Fruit fly (Drosophila melanogaster): ENCODE results near the gene Pfdn2.
A peak's percentile ranks its signal among the peaks of the same experiment; 100 is the strongest.

Pfdn2 gene

DNA sequence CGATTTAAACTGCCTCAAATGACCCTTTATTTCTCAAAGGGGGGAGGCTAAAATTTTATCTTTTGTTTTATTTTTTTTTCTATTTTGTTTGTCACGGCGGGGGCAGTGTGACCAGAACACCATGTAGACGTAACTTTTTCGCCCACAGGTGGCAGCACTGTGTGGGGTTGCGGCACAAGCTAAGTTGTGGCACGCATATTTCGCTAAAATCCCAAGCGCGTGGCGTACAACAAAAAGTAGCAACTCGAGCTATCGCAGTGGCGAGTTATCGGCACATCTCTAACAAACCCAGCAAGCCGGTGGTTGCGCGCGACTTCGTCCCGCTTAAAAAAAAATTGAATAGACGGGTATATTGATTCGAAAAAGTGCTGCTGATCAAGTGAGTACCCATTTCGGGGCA, 48.9 kb upstream of the Pfdn2 start, which contains the start of the genes Ufd1 and NaPi-III:
TSS of gene Ufd1 (minus strand) at position 129 of the 400 bp plus-strand sequence.
TSS of gene NaPi-III (plus strand) at position 261 of the 400 bp plus-strand sequence.
- TF ChIP-seq brk (GFP tag; optimal IDR thresholded peaks at IDR 0.05), result no peak
- TF ChIP-seq Hr78 (GFP tag; optimal IDR thresholded peaks at IDR 0.05), result no peak
- TF ChIP-seq br (GFP tag; optimal IDR thresholded peaks at IDR 0.05), result no peak
- peak; percentile 29 for TF ChIP-seq rgr (GFP tag; optimal IDR thresholded peaks at IDR 0.05)
- TF ChIP-seq psq (GFP tag; optimal IDR thresholded peaks at IDR 0.05), result no peak
- no peak for TF ChIP-seq sv (GFP tag; optimal IDR thresholded peaks at IDR 0.05)
- no peak for TF ChIP-seq dl (GFP tag; optimal IDR thresholded peaks at IDR 0.05; ENCODE audit: insufficient read depth in 1 of 2, partially characterized antibody in 2 of 2)
- TF ChIP-seq Hr83 (GFP tag; optimal IDR thresholded peaks at IDR 0.05; ENCODE audit: poor library complexity, severe bottlenecking), result peak; percentile 62
- no peak for TF ChIP-seq sage (GFP tag; optimal IDR thresholded peaks at IDR 0.05)
- TF ChIP-seq N (GFP tag; optimal IDR thresholded peaks at IDR 0.05), result no peak
- no peak for TF ChIP-seq usp (GFP tag; optimal IDR thresholded peaks at IDR 0.05)
- TF ChIP-seq Hnf4 (GFP tag; optimal IDR thresholded peaks at IDR 0.05), result no peak
- no peak for TF ChIP-seq Rel (GFP tag; optimal IDR thresholded peaks at IDR 0.05)
- TF ChIP-seq Rel (tag; optimal IDR thresholded peaks at IDR 0.05), result peak; percentile 59
- peak in 1 of 2 experiments; percentile 30 for TF ChIP-seq foxo (GFP tag; optimal IDR thresholded peaks at IDR 0.05)
- TF ChIP-seq CG32264 (GFP tag; optimal IDR thresholded peaks at IDR 0.05), result no peak
- TF ChIP-seq CG9705 (GFP tag; optimal IDR thresholded peaks at IDR 0.05), result no peak
- no peak for TF ChIP-seq Abd-B (GFP tag; optimal IDR thresholded peaks at IDR 0.05)
- no peak for TF ChIP-seq dmrt93B (GFP tag; optimal IDR thresholded peaks at IDR 0.05)
- TF ChIP-seq dsf (GFP tag; optimal IDR thresholded peaks at IDR 0.05; ENCODE audit: borderline replicate concordance), result no peak
- peak; percentile 36 for TF ChIP-seq Sp1 (GFP tag; optimal IDR thresholded peaks at IDR 0.05)
- no peak for TF ChIP-seq Vsx2 (GFP tag; optimal IDR thresholded peaks at IDR 0.05; ENCODE audit: partially characterized antibody)
- peak; percentile 51 for TF ChIP-seq Jra (GFP tag; optimal IDR thresholded peaks at IDR 0.05)
- TF ChIP-seq Myc (optimal IDR thresholded peaks at IDR 0.05), result peak; percentile 74
- TF ChIP-seq Mio (GFP tag; optimal IDR thresholded peaks at IDR 0.05), result no peak
- TF ChIP-seq h (GFP tag; optimal IDR thresholded peaks at IDR 0.05), result peak; percentile 43
- TF ChIP-seq woc (GFP tag; optimal IDR thresholded peaks at IDR 0.05), result no peak
- TF ChIP-seq GATAd (GFP tag; optimal IDR thresholded peaks at IDR 0.05), result no peak
- TF ChIP-seq jim (GFP tag; optimal IDR thresholded peaks at IDR 0.05), result peak; percentile 81
- TF ChIP-seq CrebA (GFP tag; optimal IDR thresholded peaks at IDR 0.05; ENCODE audit: borderline replicate concordance), result no peak
- peak; percentile 21 for TF ChIP-seq HLH106 (tag; optimal IDR thresholded peaks at IDR 0.05)
- TF ChIP-seq ey (GFP tag; optimal IDR thresholded peaks at IDR 0.05), result no peak
- no peak for TF ChIP-seq fru (GFP tag; optimal IDR thresholded peaks at IDR 0.05)
- no peak for TF ChIP-seq lola (GFP tag; optimal IDR thresholded peaks at IDR 0.05)
- TF ChIP-seq OdsH (GFP tag; optimal IDR thresholded peaks at IDR 0.05), result no peak
- TF ChIP-seq pan (optimal IDR thresholded peaks at IDR 0.05), result no peak
- TF ChIP-seq Dif (GFP tag; optimal IDR thresholded peaks at IDR 0.05; ENCODE audit: partially characterized antibody), result no peak
- no peak for TF ChIP-seq Dfd (GFP tag; optimal IDR thresholded peaks at IDR 0.05)
- TF ChIP-seq tai (GFP tag; optimal IDR thresholded peaks at IDR 0.05), result no peak

DNA sequence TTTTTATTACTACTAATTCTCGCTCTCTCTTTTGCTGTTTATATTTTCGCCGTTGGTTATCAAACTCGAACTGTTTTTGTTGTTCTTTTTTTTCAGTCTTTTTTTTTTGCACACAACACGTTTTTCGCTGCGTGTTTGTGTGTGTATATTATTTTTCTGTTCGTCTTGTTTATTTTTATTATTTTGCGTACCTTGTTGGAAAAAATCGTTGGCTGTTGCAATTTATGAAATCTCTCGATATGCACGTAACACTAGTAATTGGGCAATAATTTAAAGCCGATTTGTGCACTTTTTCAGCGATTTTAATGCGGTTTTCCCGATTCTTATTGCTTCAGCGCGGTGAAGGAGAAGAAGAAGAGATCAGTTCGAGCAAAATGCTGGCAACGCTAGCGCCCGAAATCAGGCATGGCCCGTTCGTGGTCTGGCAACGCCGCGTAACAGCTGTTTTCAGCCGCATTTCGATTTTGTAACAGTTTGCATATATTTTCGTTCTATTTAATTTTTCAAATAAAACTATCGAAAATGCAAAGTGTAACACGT, 46.3 kb upstream of the Pfdn2 start, which contains the start of the genes FoxK and mRpL2:
TSS of gene FoxK (minus strand) at position 365 of the 540 bp plus-strand sequence.
TSS of gene mRpL2 (plus strand) at position 429 of the 540 bp plus-strand sequence.
- TF ChIP-seq brk (GFP tag; optimal IDR thresholded peaks at IDR 0.05) (peak; percentile 37), HLH106 (tag; optimal IDR thresholded peaks at IDR 0.05) (peak; percentile 25), sv (GFP tag; optimal IDR thresholded peaks at IDR 0.05) (no peak), dl (GFP tag; optimal IDR thresholded peaks at IDR 0.05; ENCODE audit: insufficient read depth in 1 of 2, partially characterized antibody in 2 of 2) (no peak), foxo (GFP tag; optimal IDR thresholded peaks at IDR 0.05) (peak; percentile 25 to 56), lola (GFP tag; optimal IDR thresholded peaks at IDR 0.05) (no peak), Mio (GFP tag; optimal IDR thresholded peaks at IDR 0.05) (no peak), woc (GFP tag; optimal IDR thresholded peaks at IDR 0.05) (peak; percentile 27), rgr (GFP tag; optimal IDR thresholded peaks at IDR 0.05) (peak; percentile 38), br (GFP tag; optimal IDR thresholded peaks at IDR 0.05) (no peak), CG9705 (GFP tag; optimal IDR thresholded peaks at IDR 0.05) (peak; percentile 9), Hr78 (GFP tag; optimal IDR thresholded peaks at IDR 0.05) (no peak), Jra (GFP tag; optimal IDR thresholded peaks at IDR 0.05) (peak; percentile 14), jim (GFP tag; optimal IDR thresholded peaks at IDR 0.05) (no peak), psq (GFP tag; optimal IDR thresholded peaks at IDR 0.05) (peak; percentile 55), Myc (optimal IDR thresholded peaks at IDR 0.05) (peak; percentile 9), Dif (GFP tag; optimal IDR thresholded peaks at IDR 0.05; ENCODE audit: partially characterized antibody) (peak; percentile 1), Rel (GFP tag; optimal IDR thresholded peaks at IDR 0.05) (peak; percentile 87), Rel (tag; optimal IDR thresholded peaks at IDR 0.05) (peak; percentile 78), Dfd (GFP tag; optimal IDR thresholded peaks at IDR 0.05) (no peak), Sp1 (GFP tag; optimal IDR thresholded peaks at IDR 0.05) (peak; percentile 81), Abd-B (GFP tag; optimal IDR thresholded peaks at IDR 0.05) (no peak), pan (optimal IDR thresholded peaks at IDR 0.05) (no peak), Hnf4 (GFP tag; optimal IDR thresholded peaks at IDR 0.05) (peak; percentile 46), CG32264 (GFP tag; optimal IDR thresholded peaks at IDR 0.05) (peak; percentile 12), dsf (GFP tag; optimal IDR thresholded peaks at IDR 0.05; ENCODE audit: borderline replicate concordance) (peak; percentile 41), N (GFP tag; optimal IDR thresholded peaks at IDR 0.05) (no peak), h (GFP tag; optimal IDR thresholded peaks at IDR 0.05) (no peak), Vsx2 (GFP tag; optimal IDR thresholded peaks at IDR 0.05; ENCODE audit: partially characterized antibody) (no peak), dmrt93B (GFP tag; optimal IDR thresholded peaks at IDR 0.05) (no peak), sage (GFP tag; optimal IDR thresholded peaks at IDR 0.05) (peak; percentile 82), fru (GFP tag; optimal IDR thresholded peaks at IDR 0.05) (peak; percentile 24)

Measured in whole organism, wandering third instar larva.